Fruit fly (Drosophila melanogaster): ENCODE data around the gene Lgr4.

Lgr4 gene

DNA sequence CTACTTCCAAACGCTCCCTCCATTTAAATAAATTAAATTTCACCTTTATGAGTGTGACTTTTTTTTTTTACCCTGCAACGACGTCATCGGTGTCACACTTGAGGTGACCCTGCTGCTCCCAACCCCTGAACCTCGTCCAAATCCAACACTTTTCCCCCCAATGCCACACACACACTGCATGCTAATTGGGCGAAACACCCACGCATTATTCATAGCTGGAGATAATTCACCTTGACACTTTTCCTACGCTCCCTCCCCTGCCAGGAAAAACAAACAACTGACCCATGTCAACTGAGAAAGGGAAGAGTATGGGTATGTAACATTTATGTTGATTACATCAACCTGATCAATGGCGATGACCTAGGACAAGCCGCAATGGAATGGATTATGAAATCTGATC, 30.3 kb upstream of the Lgr4 start (continued):
- no peak for TF ChIP-seq twi (tag; optimal IDR thresholded peaks at IDR 0.05)
- peak in 1 of 2 experiments; percentile 75 for TF ChIP-seq Hr78 (GFP tag; optimal IDR thresholded peaks at IDR 0.05)
- TF ChIP-seq CG2199 (GFP tag; IDR thresholded peaks at IDR 0.05), result no peak
- no peak for TF ChIP-seq Spps (tag; optimal IDR thresholded peaks at IDR 0.05)
- TF ChIP-seq zfh2 (GFP tag; optimal IDR thresholded peaks at IDR 0.05), result no peak
- TF ChIP-seq chinmo (GFP tag; IDR thresholded peaks at IDR 0.05; ENCODE audit: partially characterized antibody), result 0 out of 4 replicates have a peak, but pooled peaks have one; percentile 37
- peak; percentile 18 for TF ChIP-seq kni (GFP tag; optimal IDR thresholded peaks at IDR 0.05)
- TF ChIP-seq Pdp1 (GFP tag; optimal IDR thresholded peaks at IDR 0.05), result peak in 1 of 2 experiments; percentile 2
- no peak for TF ChIP-seq dan (GFP tag; IDR thresholded peaks at IDR 0.05)

DNA sequence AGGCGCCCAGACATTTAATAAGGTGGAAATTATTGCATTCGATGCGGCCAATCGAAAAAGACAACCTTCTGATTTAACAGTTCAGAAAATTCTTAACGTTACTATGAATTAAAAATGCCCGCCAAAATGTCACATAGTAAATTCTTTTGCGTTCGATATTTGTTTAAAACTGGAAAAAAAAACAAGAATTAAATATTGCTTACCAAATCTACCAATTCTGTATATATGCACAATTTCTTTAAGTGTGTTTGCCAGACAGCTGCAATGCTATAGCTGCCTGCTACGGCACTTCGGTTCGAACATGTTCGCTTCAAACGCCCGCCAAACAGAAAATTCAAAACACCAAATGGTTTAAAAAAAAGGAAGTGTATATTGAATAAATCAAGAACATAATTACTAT, 25.1 kb upstream of the Lgr4 start:
- TF ChIP-seq esg (GFP tag; conservative IDR thresholded peaks at IDR 0.05), result peak; percentile 63
- 0 out of 2 replicates have a peak, but pooled peaks have one; percentile 37 for TF ChIP-seq CG10321 (GFP tag; IDR thresholded peaks at IDR 0.05)
- peak; percentile 76 for TF ChIP-seq az2 (GFP tag; optimal IDR thresholded peaks at IDR 0.05)
- peak; percentile 50 for TF ChIP-seq Hr3 (GFP tag; optimal IDR thresholded peaks at IDR 0.05)
- TF ChIP-seq sd (tag; optimal IDR thresholded peaks at IDR 0.05), result no peak
- no peak for TF ChIP-seq CG7987 (GFP tag; optimal IDR thresholded peaks at IDR 0.05)
- no peak for TF ChIP-seq CG1832 (GFP tag; optimal IDR thresholded peaks at IDR 0.05)
- peak; percentile 20 for TF ChIP-seq sima (GFP tag; optimal IDR thresholded peaks at IDR 0.05)
- peak; percentile 80 for TF ChIP-seq Hsf (GFP tag; optimal IDR thresholded peaks at IDR 0.05)
- TF ChIP-seq CG2889 (GFP tag; IDR thresholded peaks at IDR 0.05), result 0 out of 3 replicates have a peak, but pooled peaks have one; percentile 7
- TF ChIP-seq Dad (GFP tag; optimal IDR thresholded peaks at IDR 0.05), result no peak
- peak; percentile 52 for TF ChIP-seq CG3281 (GFP tag; optimal IDR thresholded peaks at IDR 0.05)
- TF ChIP-seq dysf (GFP tag; IDR thresholded peaks at IDR 0.05), result peak; percentile 62
- TF ChIP-seq row (GFP tag; IDR thresholded peaks at IDR 0.05), result peak; percentile 74
- peak; percentile 26; the same call in 1 of the 2 replicates for TF ChIP-seq al (GFP tag; IDR thresholded peaks at IDR 0.05)
- TF ChIP-seq zf30C (GFP tag; optimal IDR thresholded peaks at IDR 0.05), result peak; percentile 96
- peak; percentile 58 for TF ChIP-seq nmo (GFP tag; optimal IDR thresholded peaks at IDR 0.05)
- TF ChIP-seq CG13296 (GFP tag; optimal IDR thresholded peaks at IDR 0.05), result peak; percentile 13
- TF ChIP-seq CG10366 (GFP tag; IDR thresholded peaks at IDR 0.05), result peak; percentile 62; the same call in 1 of the 2 replicates
- TF ChIP-seq CG11456 (GFP tag; IDR thresholded peaks at IDR 0.05), result peak; percentile 48; the same call in 1 of the 3 replicates
- peak; percentile 76 for TF ChIP-seq vvl (GFP tag; IDR thresholded peaks at IDR 0.05)
- TF ChIP-seq run (tag; optimal IDR thresholded peaks at IDR 0.05), result no peak
- TF ChIP-seq Sox102F (GFP tag; optimal IDR thresholded peaks at IDR 0.05), result peak; percentile 74
- TF ChIP-seq prd (optimal IDR thresholded peaks at IDR 0.05), result no peak
- peak; percentile 78 for TF ChIP-seq prd (GFP tag; IDR thresholded peaks at IDR 0.05)
- peak; percentile 50 for TF ChIP-seq CG10267 (tag; optimal IDR thresholded peaks at IDR 0.05)
- TF ChIP-seq Dek (tag; optimal IDR thresholded peaks at IDR 0.05), result peak; percentile 54
- TF ChIP-seq CG12071 (GFP tag; optimal IDR thresholded peaks at IDR 0.05), result peak; percentile 52
- TF ChIP-seq CG10979 (tag; optimal IDR thresholded peaks at IDR 0.05), result peak; percentile 62
- TF ChIP-seq CG4404 (GFP tag; IDR thresholded peaks at IDR 0.05), result no peak
- peak; percentile 0 for TF ChIP-seq CG6254 (GFP tag; optimal IDR thresholded peaks at IDR 0.05)
- TF ChIP-seq zen (tag; optimal IDR thresholded peaks at IDR 0.05), result no peak
- peak; percentile 56 for TF ChIP-seq bcd (GFP tag; optimal IDR thresholded peaks at IDR 0.05)
- TF ChIP-seq gfzf (GFP tag; optimal IDR thresholded peaks at IDR 0.05), result no peak
- TF ChIP-seq Ssrp (tag; optimal IDR thresholded peaks at IDR 0.05), result peak; percentile 55
- peak; percentile 1 for TF ChIP-seq CrebB (tag; optimal IDR thresholded peaks at IDR 0.05)
- TF ChIP-seq CG17361 (GFP tag; IDR thresholded peaks at IDR 0.05), result peak; percentile 68; the same call in 2 of the 3 replicates
- peak; percentile 48 for TF ChIP-seq repo (GFP tag; optimal IDR thresholded peaks at IDR 0.05)
- peak; percentile 75 for TF ChIP-seq sob (GFP tag; IDR thresholded peaks at IDR 0.05)
- TF ChIP-seq pb (GFP tag; optimal IDR thresholded peaks at IDR 0.05), result peak; percentile 42
- TF ChIP-seq YL-1 (GFP tag; optimal IDR thresholded peaks at IDR 0.05), result peak; percentile 7

All from whole organism, embryonic.